Worm (Caenorhabditis elegans) whole organism, L4 larva: Measurements from ENCODE around the gene F09F7.5.

Experiments
- F37D6.2 ChIP-seq: sonication (generic microtip); optimal IDR thresholded peaks from 2 replicates; lab custom pipeline; 2016; ENCODE audit warnings: mild to moderate bottlenecking, missing genetic modification characterization, missing compliant biosample characterization
- F44E2.7 ChIP-seq: fragments of 200-800 bp; sonication (Bioruptor generic); IDR thresholded peaks from 2 replicates; pipeline ENCODE4 v2.1.2; 2022; ENCODE audit warnings: missing genetic modification characterization, missing compliant biosample characterization
- R02D3.7 ChIP-seq: fragments of 150-350 bp; sonication (generic microtip); optimal IDR thresholded peaks from 3 replicates; lab custom pipeline; 2014; ENCODE audit warnings: missing biosample characterization, missing genetic modification characterization
- T20F7.1 ChIP-seq: fragments of 200-800 bp; sonication (Bioruptor generic); optimal IDR thresholded peaks from 2 replicates; lab custom pipeline; 2018; ENCODE audit warnings: mild to moderate bottlenecking, missing genetic modification characterization, missing compliant biosample characterization
- T26A8.4 ChIP-seq: fragments of 200-800 bp; sonication (Bioruptor generic); IDR thresholded peaks from 2 replicates; pipeline ENCODE4 v1.3.6; 2022; ENCODE audit warnings: missing genetic modification characterization, missing compliant biosample characterization
- Y48G9A.11 ChIP-seq: fragments of 200-800 bp; sonication (Bioruptor generic); IDR thresholded peaks from 2 replicates; pipeline ENCODE4 v1.3.6; 2022; ENCODE audit warnings: missing genetic modification reagents, missing genetic modification characterization, missing compliant biosample characterization
- Y5F2A.4 ChIP-seq: fragments of 200-800 bp; sonication (Bioruptor generic); optimal IDR thresholded peaks from 2 replicates; lab custom pipeline; 2018; ENCODE audit warnings: mild to moderate bottlenecking, missing genetic modification characterization, missing compliant biosample characterization
- ZK546.5 ChIP-seq, 2 experiments: sonication (generic microtip); optimal IDR thresholded peaks; 2 replicates each; lab custom pipeline; 2017; ENCODE audit warnings: missing biosample characterization in 2 of 2, missing genetic modification characterization in 2 of 2
- aha-1 ChIP-seq: fragments of 150-350 bp; peaks from one replicate; lab custom pipeline; 2014; ENCODE audit warnings: missing biosample characterization, missing genetic modification characterization
- aly-2 ChIP-seq: sonication (generic microtip); optimal IDR thresholded peaks from 2 replicates; lab custom pipeline; 2018; ENCODE audit warnings: missing biosample characterization, missing genetic modification characterization
- ama-1 ChIP-seq: fragments of 150-350 bp; optimal IDR thresholded peaks from 2 replicates; lab custom pipeline; 2014; ENCODE audit warnings: inconsistent platforms, mixed read lengths
- attf-4 ChIP-seq: sonication (generic microtip); optimal IDR thresholded peaks from 3 replicates; lab custom pipeline; 2017; ENCODE audit warnings: missing biosample characterization, missing genetic modification characterization
- ceh-20 ChIP-seq: fragments of 200-800 bp; sonication (Bioruptor generic); IDR thresholded peaks from 2 replicates; pipeline ENCODE4 v1.3.6; 2022; ENCODE audit warnings: missing genetic modification reagents, missing genetic modification characterization, missing compliant biosample characterization
- ceh-62 ChIP-seq: sonication (generic microtip); optimal IDR thresholded peaks from 2 replicates; lab custom pipeline; 2017; ENCODE audit warnings: missing biosample characterization, missing genetic modification characterization
- ceh-82 ChIP-seq: sonication (generic microtip); optimal IDR thresholded peaks from 2 replicates; lab custom pipeline; 2017; ENCODE audit warnings: missing biosample characterization, missing genetic modification characterization
- ces-1 ChIP-seq: fragments of 150-350 bp; sonication (generic microtip); optimal IDR thresholded peaks from 4 replicates; lab custom pipeline; 2014; ENCODE audit warnings: missing biosample characterization, missing genetic modification reagents, missing genetic modification characterization
- cey-2 ChIP-seq: sonication (generic microtip); optimal IDR thresholded peaks from 3 replicates; lab custom pipeline; 2017; ENCODE audit warnings: missing genetic modification characterization, mild to moderate bottlenecking, missing compliant biosample characterization, antibody characterized with exemption, borderline replicate concordance; ENCODE audit not compliant: insufficient read depth
- ctbp-1 ChIP-seq: fragments of 200-800 bp; sonication (Bioruptor generic); IDR thresholded peaks from 2 replicates; pipeline ENCODE4 v1.3.6; 2022; ENCODE audit warnings: missing genetic modification reagents, missing genetic modification characterization, missing compliant biosample characterization
- daf-16 ChIP-seq, 3 experiments: sonication (generic microtip); optimal IDR thresholded peaks; 2 replicates each; lab custom pipeline; 2016 to 2017; ENCODE audit warnings: missing genetic modification characterization in 3 of 3, missing genetic modification reagents in 3 of 3, mild to moderate bottlenecking in 2 of 3, missing compliant biosample characterization in 2 of 3, missing biosample characterization in 1 of 3, moderate library complexity in 1 of 3
- dmd-9 ChIP-seq: fragments of 200-800 bp; sonication (Bioruptor generic); IDR thresholded peaks from 2 replicates; pipeline ENCODE4 v1.3.6; 2022; ENCODE audit warnings: missing genetic modification reagents, missing genetic modification characterization, missing compliant biosample characterization
- egl-27 ChIP-seq: sonication (generic microtip); optimal IDR thresholded peaks from 3 replicates; lab custom pipeline; 2017; ENCODE audit warnings: missing biosample characterization, missing genetic modification reagents, missing genetic modification characterization
- egl-43 ChIP-seq: fragments of 200-800 bp; sonication (Bioruptor generic); IDR thresholded peaks from 2 replicates; pipeline ENCODE4 v1.3.6; 2022; ENCODE audit warnings: missing genetic modification reagents, missing genetic modification characterization, missing compliant biosample characterization
- fos-1 ChIP-seq: fragments of 150-350 bp; optimal IDR thresholded peaks from 2 replicates; lab custom pipeline; 2014; ENCODE audit warnings: missing biosample characterization, missing genetic modification characterization
- hif-1 ChIP-seq, 2 experiments: sonication (generic microtip); optimal IDR thresholded peaks; 2 replicates each; lab custom pipeline; 2016 to 2017; ENCODE audit warnings: missing compliant biosample characterization in 2 of 2, missing genetic modification characterization in 2 of 2, missing genetic modification reagents in 2 of 2, missing genotype in 2 of 2, mild to moderate bottlenecking in 1 of 2
- jun-1 ChIP-seq: fragments of 150-350 bp; optimal IDR thresholded peaks from 2 replicates; lab custom pipeline; 2014; ENCODE audit warnings: missing biosample characterization, missing genetic modification reagents, missing genetic modification characterization
- lin-13 ChIP-seq: fragments of 150-350 bp; optimal IDR thresholded peaks from 2 replicates; lab custom pipeline; 2014; ENCODE audit warnings: missing biosample characterization, missing genetic modification reagents, missing genetic modification characterization
- lin-38 ChIP-seq: fragments of 200-800 bp; sonication (Bioruptor generic); IDR thresholded peaks from 2 replicates; pipeline ENCODE4 v1.3.6; 2022; ENCODE audit warnings: missing genetic modification reagents, missing genetic modification characterization, missing compliant biosample characterization
- lir-3 ChIP-seq: sonication (generic microtip); optimal IDR thresholded peaks from 2 replicates; lab custom pipeline; 2016; ENCODE audit warnings: mild to moderate bottlenecking, missing genetic modification characterization, missing compliant biosample characterization
- madf-9 ChIP-seq: fragments of 200-800 bp; sonication (Bioruptor generic); conservative IDR thresholded peaks from 2 replicates; pipeline ENCODE4 v1.3.6; 2022; ENCODE audit warnings: missing genetic modification reagents, missing genetic modification characterization, missing compliant biosample characterization
- mdt-29 ChIP-seq: fragments of 200-800 bp; sonication (Bioruptor generic); IDR thresholded peaks from 2 replicates; pipeline ENCODE4 v1.3.6; 2022; ENCODE audit warnings: missing genetic modification reagents, missing genetic modification characterization, missing compliant biosample characterization
- mep-1 ChIP-seq: fragments of 150-350 bp; sonication (generic microtip); optimal IDR thresholded peaks from 3 replicates; lab custom pipeline; 2014; ENCODE audit warnings: missing biosample characterization, missing genetic modification characterization
- mes-2 ChIP-seq: sonication (generic microtip); optimal IDR thresholded peaks from 2 replicates; lab custom pipeline; 2016; ENCODE audit warnings: missing genotype, mild to moderate bottlenecking, missing genetic modification characterization, missing compliant biosample characterization; ENCODE audit not compliant: poor library complexity, severe bottlenecking
- mxl-2 ChIP-seq: fragments of 200-800 bp; sonication (Bioruptor generic); conservative IDR thresholded peaks from 2 replicates; pipeline ENCODE4 v1.3.6; 2022; ENCODE audit warnings: missing genetic modification reagents, missing genetic modification characterization, missing compliant biosample characterization
- mxl-3 ChIP-seq: fragments of 200-800 bp; sonication (Bioruptor generic); optimal IDR thresholded peaks from 2 replicates; lab custom pipeline; 2018; ENCODE audit warnings: mild to moderate bottlenecking, missing genetic modification characterization, missing compliant biosample characterization
- nhr-102 ChIP-seq: sonication (generic microtip); optimal IDR thresholded peaks from 2 replicates; lab custom pipeline; 2016; ENCODE audit warnings: mild to moderate bottlenecking, missing genetic modification characterization, moderate library complexity, missing compliant biosample characterization
- nhr-11 ChIP-seq: fragments of 150-350 bp; optimal IDR thresholded peaks from 2 replicates; lab custom pipeline; 2014; ENCODE audit warnings: missing biosample characterization, missing genetic modification characterization
- nhr-111 ChIP-seq: fragments of 200-800 bp; sonication (Bioruptor generic); optimal IDR thresholded peaks from 2 replicates; lab custom pipeline; 2018; ENCODE audit warnings: mild to moderate bottlenecking, missing genetic modification characterization, missing compliant biosample characterization
- nhr-25 ChIP-seq: sonication (generic microtip); optimal IDR thresholded peaks from 2 replicates; lab custom pipeline; 2017; ENCODE audit warnings: missing genetic modification characterization, mild to moderate bottlenecking, missing compliant biosample characterization, antibody characterized with exemption, moderate library complexity, borderline replicate concordance; ENCODE audit not compliant: insufficient read depth
- nhr-28 ChIP-seq: fragments of 150-350 bp; optimal IDR thresholded peaks from 2 replicates; lab custom pipeline; 2014; ENCODE audit warnings: missing biosample characterization, missing genetic modification characterization
- nhr-6 ChIP-seq: fragments of 150-350 bp; optimal IDR thresholded peaks from 2 replicates; lab custom pipeline; 2014; ENCODE audit warnings: missing biosample characterization, missing genetic modification characterization
- nhr-76 ChIP-seq: fragments of 150-350 bp; optimal IDR thresholded peaks from 2 replicates; lab custom pipeline; 2014; ENCODE audit warnings: missing biosample characterization, missing genetic modification characterization
- nhr-77 ChIP-seq: fragments of 150-350 bp; optimal IDR thresholded peaks from 2 replicates; lab custom pipeline; 2014; ENCODE audit warnings: missing biosample characterization, missing genetic modification characterization
- set-16 ChIP-seq: fragments of 200-800 bp; sonication (Bioruptor generic); IDR thresholded peaks from 2 replicates; pipeline ENCODE4 v1.3.6; 2022; ENCODE audit warnings: missing genetic modification reagents, missing genetic modification characterization, missing compliant biosample characterization
- skn-1 ChIP-seq: fragments of 150-350 bp; optimal IDR thresholded peaks from 2 replicates; lab custom pipeline; 2014; ENCODE audit warnings: missing biosample characterization, missing genetic modification characterization
- spr-3 ChIP-seq: fragments of 200-800 bp; sonication (Bioruptor generic); optimal IDR thresholded peaks from 2 replicates; lab custom pipeline; 2018; ENCODE audit warnings: mild to moderate bottlenecking, missing genetic modification characterization, missing compliant biosample characterization
- tag-97 ChIP-seq: fragments of 200-800 bp; sonication (Bioruptor generic); IDR thresholded peaks from 2 replicates; pipeline ENCODE4 v1.3.6; 2022; ENCODE audit warnings: missing genetic modification characterization, missing compliant biosample characterization
- vab-7 ChIP-seq: fragments of 200-800 bp; sonication (Bioruptor generic); IDR thresholded peaks from 2 replicates; pipeline ENCODE4 v1.3.6; 2022; ENCODE audit warnings: missing genetic modification reagents, missing genetic modification characterization, missing compliant biosample characterization
- zag-1 ChIP-seq: fragments of 150-350 bp; optimal IDR thresholded peaks from 2 replicates; lab custom pipeline; 2014; ENCODE audit warnings: missing biosample characterization, missing genetic modification characterization
- zfp-3 ChIP-seq: fragments of 200-800 bp; sonication (Bioruptor generic); conservative IDR thresholded peaks from 2 replicates; pipeline ENCODE4 v1.3.6; 2022; ENCODE audit warnings: missing genetic modification reagents, missing genetic modification characterization, missing compliant biosample characterization
- zip-11 ChIP-seq: fragments of 200-800 bp; sonication (Bioruptor generic); IDR thresholded peaks from 2 replicates; pipeline ENCODE4 v1.3.6; 2022; ENCODE audit warnings: missing genetic modification characterization, missing compliant biosample characterization
- zip-2 ChIP-seq: fragments of 150-350 bp; optimal IDR thresholded peaks from 2 replicates; lab custom pipeline; 2014; ENCODE audit warnings: missing biosample characterization, missing genetic modification characterization
- ztf-11 ChIP-seq: fragments of 150-350 bp; optimal IDR thresholded peaks from 2 replicates; lab custom pipeline; 2014; ENCODE audit warnings: missing biosample characterization, missing genetic modification characterization

F09F7.5 gene

DNA sequence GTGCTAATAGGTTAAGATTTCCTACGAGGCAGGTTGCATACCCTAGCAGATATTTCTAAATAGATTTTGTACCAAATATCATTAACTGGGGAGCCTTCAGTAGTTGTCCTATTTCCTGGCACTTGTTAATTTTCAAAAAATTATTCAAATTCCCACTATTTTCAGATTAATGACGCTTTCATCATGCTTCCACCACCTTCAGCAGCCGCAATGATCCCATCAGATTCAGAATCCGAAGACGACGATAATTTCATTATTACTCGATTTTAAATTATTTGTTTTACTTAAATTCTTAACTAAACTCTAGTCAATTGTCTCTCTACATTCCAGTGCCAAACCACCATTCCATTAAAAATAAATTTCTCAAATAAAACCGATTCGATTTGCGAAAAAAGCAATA lies 4.1 kb downstream of the F09F7.5 start (continued):
- TF ChIP-seq tag-97 (GFP tag; lab: Robert Waterston, UW) (no peak), jun-1 (no peak), zip-11 (GFP tag; lab: Robert Waterston, UW) (no peak), spr-3 (no peak), vab-7 (0 out of 2 replicates have a peak, but pooled peaks have one; percentile 6), Y5F2A.4 (GFP tag; lab: Kevin White, UChicago) (no peak), mxl-2 (GFP tag; lab: Robert Waterston, UW) (no peak), aha-1 (tag; lab: Kevin White, UChicago) (no peak), nhr-77 (peak; percentile 35), F37D6.2 (tag; lab: Kevin White, UChicago) (no peak), ZK546.5 (tag; optimal IDR thresholded peaks at IDR 0.05; lab: Kevin White, UChicago) (no peak), ama-1 (lab: Kevin White, UChicago) (peak; percentile 60), lin-38 (GFP tag; lab: Robert Waterston, UW) (no peak; the same call in 1 of the 2 replicates), ctbp-1 (GFP tag; lab: Robert Waterston, UW) (no peak), egl-43 (GFP tag; lab: Robert Waterston, UW) (no peak), mep-1 (tag; lab: Kevin White, UChicago) (peak; percentile 53), fos-1 (tag; lab: Kevin White, UChicago) (no peak), lir-3 (tag; lab: Kevin White, UChicago) (no peak), cey-2 (tag; lab: Kevin White, UChicago) (no peak), egl-27 (tag; lab: Kevin White, UChicago) (no peak), lin-13 (GFP tag; lab: Kevin White, UChicago) (no peak), nhr-28 (tag; lab: Kevin White, UChicago) (no peak), nhr-6 (tag; lab: Kevin White, UChicago) (peak; percentile 22), aly-2 (no peak), ztf-11 (tag; lab: Kevin White, UChicago) (no peak), mdt-29 (GFP tag; lab: Robert Waterston, UW) (peak; percentile 43; the same call in 1 of the 2 replicates), madf-9 (GFP tag; lab: Robert Waterston, UW) (no peak), zag-1 (no peak), T26A8.4 (GFP tag; lab: Robert Waterston, UW) (peak; percentile 47; the same call in 1 of the 2 replicates), mxl-3 (GFP tag; lab: Kevin White, UChicago) (no peak), nhr-11 (no peak), nhr-111 (GFP tag; lab: Kevin White, UChicago) (no peak), hif-1 (tag; optimal IDR thresholded peaks at IDR 0.05; lab: Kevin White, UChicago) (no peak), nhr-25 (no peak), dmd-9 (GFP tag; lab: Robert Waterston, UW) (no peak), nhr-76 (tag; lab: Kevin White, UChicago) (no peak), zfp-3 (GFP tag; lab: Robert Waterston, UW) (peak; percentile 90), T20F7.1 (GFP tag; lab: Kevin White, UChicago) (peak; percentile 12), ceh-82 (tag; lab: Kevin White, UChicago) (no peak), nhr-102 (tag; lab: Kevin White, UChicago) (no peak), R02D3.7 (tag; lab: Kevin White, UChicago) (no peak), F44E2.7 (GFP tag; lab: Robert Waterston, UW) (no peak), zip-2 (tag; lab: Kevin White, UChicago) (no peak), ceh-62 (tag; lab: Kevin White, UChicago) (no peak), skn-1 (no peak), mes-2 (no peak), ces-1 (GFP tag; lab: Kevin White, UChicago) (no peak), ceh-20 (GFP tag; lab: Robert Waterston, UW) (no peak), set-16 (GFP tag; lab: Robert Waterston, UW) (no peak), Y48G9A.11 (no peak), attf-4 (tag; lab: Kevin White, UChicago) (no peak), daf-16 (GFP tag; optimal IDR thresholded peaks at IDR 0.05; lab: Kevin White, UChicago) (no peak), daf-16 (tag; optimal IDR thresholded peaks at IDR 0.05; lab: Kevin White, UChicago) (peak; percentile 46)
